Worm (Caenorhabditis elegans) whole organism, L4/young adult: Measurements from ENCODE around the gene chd-3.

Source experiments
- W03F9.2 ChIP-seq: fragments of 150-350 bp; optimal IDR thresholded peaks from 2 replicates; lab custom pipeline; 2014; ENCODE audit warnings: missing biosample characterization, missing genetic modification characterization
- dao-5 ChIP-seq: sonication (generic microtip); optimal IDR thresholded peaks from 2 replicates; lab custom pipeline; 2016; ENCODE audit warnings: missing genotype, missing genetic modification characterization, moderate library complexity, missing compliant biosample characterization
- him-1 ChIP-seq: sonication (generic microtip); optimal IDR thresholded peaks from 2 replicates; lab custom pipeline; 2016; ENCODE audit warnings: missing genotype, missing genetic modification reagents, missing genetic modification characterization, missing compliant biosample characterization

chd-3 gene

ce11 chrX:12827741-12828408 is 24.5 kb downstream of the chd-3 start:
- TF ChIP-seq W03F9.2 (tag; lab: Kevin White, UChicago) (no peak), dao-5 (tag; lab: Kevin White, UChicago) (no peak), him-1 (tag; lab: Kevin White, UChicago) (peak; percentile 25)

- TF ChIP-seq W03F9.2 (tag; lab: Kevin White, UChicago): no peak
- no peak for TF ChIP-seq him-1 (tag; lab: Kevin White, UChicago)
- TF ChIP-seq dao-5 (tag; lab: Kevin White, UChicago): no peak
Observed at ce11 chrX:12826782-12827181, 25.6 kb downstream of the chd-3 start.

- TF ChIP-seq W03F9.2 (tag; lab: Kevin White, UChicago) (no peak), him-1 (tag; lab: Kevin White, UChicago) (no peak), dao-5 (tag; lab: Kevin White, UChicago) (no peak)
Observed at ce11 chrX:12825174-12825573, 27.2 kb downstream of the chd-3 start.

- TF ChIP-seq dao-5 (tag; lab: Kevin White, UChicago) (no peak), W03F9.2 (tag; lab: Kevin White, UChicago) (no peak), him-1 (tag; lab: Kevin White, UChicago) (no peak)
Observed at ce11 chrX:12819512-12819911, 32.9 kb downstream of the chd-3 start.

- no peak for TF ChIP-seq him-1 (tag; lab: Kevin White, UChicago)
- no peak for TF ChIP-seq dao-5 (tag; lab: Kevin White, UChicago)
- TF ChIP-seq W03F9.2 (tag; lab: Kevin White, UChicago): no peak
Observed at ce11 chrX:12818768-12819167, 33.6 kb downstream of the chd-3 start.

ce11 chrX:12815367-12815766 is 37.0 kb downstream of the chd-3 start:
- TF ChIP-seq him-1 (tag; lab: Kevin White, UChicago) (no peak), W03F9.2 (tag; lab: Kevin White, UChicago) (no peak), dao-5 (tag; lab: Kevin White, UChicago) (no peak)

- no peak for TF ChIP-seq W03F9.2 (tag; lab: Kevin White, UChicago)
- no peak for TF ChIP-seq him-1 (tag; lab: Kevin White, UChicago)
- no peak for TF ChIP-seq dao-5 (tag; lab: Kevin White, UChicago)
Observed at ce11 chrX:12813539-12813938, 38.9 kb downstream of the chd-3 start, which contains the start of gene gei-3. gei-3 (minus strand) TSS chrX:12813639.

- no peak for TF ChIP-seq W03F9.2 (tag; lab: Kevin White, UChicago)
- no peak for TF ChIP-seq him-1 (tag; lab: Kevin White, UChicago)
Observed at ce11 chrX:12808085-12808922, 44.1 kb downstream of the chd-3 start, which contains the start of gene nhr-27. nhr-27 (minus strand) TSS chrX:12808318.

- TF ChIP-seq him-1 (tag; lab: Kevin White, UChicago) (no peak), W03F9.2 (tag; lab: Kevin White, UChicago) (no peak), dao-5 (tag; lab: Kevin White, UChicago) (no peak)
Observed at ce11 chrX:12806926-12807325, 45.5 kb downstream of the chd-3 start.

ce11 chrX:12799831-12800230 is 52.6 kb downstream of the chd-3 start:
- TF ChIP-seq dao-5 (tag; lab: Kevin White, UChicago): no peak
- TF ChIP-seq him-1 (tag; lab: Kevin White, UChicago): no peak
- TF ChIP-seq W03F9.2 (tag; lab: Kevin White, UChicago): no peak
